Fruit fly (Drosophila melanogaster) Kc167 (cell line): ENCODE measurements around the gene Nthl1.

Experiments used
- Myc ChIP-seq: fragments of >200 bp; optimal IDR thresholded peaks from 2 replicates; lab custom pipeline; 2017; ENCODE audit warnings: missing external identifiers
- Sin3A ChIP-seq: fragments of >200 bp; optimal IDR thresholded peaks from 2 replicates; lab custom pipeline; 2018; ENCODE audit warnings: missing external identifiers
- h ChIP-seq: fragments of >200 bp; optimal IDR thresholded peaks from 3 replicates; lab custom pipeline; 2018; ENCODE audit warnings: missing external identifiers
- insv ChIP-seq: fragments of >200 bp; optimal IDR thresholded peaks from 3 replicates; lab custom pipeline; 2018; ENCODE audit warnings: missing external identifiers
- psq ChIP-seq: fragments of >200 bp; optimal IDR thresholded peaks from 2 replicates; lab custom pipeline; 2017; ENCODE audit warnings: missing external identifiers
- ttk ChIP-seq: sonication (Bioruptor generic); optimal IDR thresholded peaks from 2 replicates; lab custom pipeline; 2017; ENCODE audit warnings: missing external identifiers

Nthl1 gene

dm6 chr2L:20912789-20913300 lies 14.8 kb downstream of the Nthl1 start:
- no peak for TF ChIP-seq ttk (lab: Kevin White, UChicago)
- no peak for TF ChIP-seq h (lab: Kevin White, UChicago)
- no peak for TF ChIP-seq Sin3A (lab: Kevin White, UChicago)
- TF ChIP-seq psq (lab: Kevin White, UChicago) = no peak
- TF ChIP-seq Myc (lab: Kevin White, UChicago) = no peak
- TF ChIP-seq insv (lab: Kevin White, UChicago) = no peak

DNA sequence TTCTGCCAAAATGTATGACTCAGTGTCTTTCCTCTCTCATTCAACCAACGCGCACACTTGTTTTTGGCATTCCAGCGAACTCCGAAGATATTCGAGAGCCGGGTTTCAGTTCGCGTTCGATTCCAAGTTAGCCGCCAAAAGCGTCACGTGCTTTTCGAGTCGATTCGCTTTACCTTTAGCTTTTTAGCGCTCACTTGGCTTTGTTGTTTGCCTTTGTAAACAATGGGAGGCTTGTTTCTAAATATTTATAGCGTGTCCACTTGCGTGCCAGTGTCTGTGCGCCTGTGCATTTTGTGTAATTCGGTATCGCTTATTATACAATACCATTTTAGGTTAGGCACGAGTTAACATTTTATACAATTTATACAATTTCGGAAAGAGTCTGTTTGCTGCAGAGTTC lies 16.3 kb downstream of the Nthl1 start:
- no peak for TF ChIP-seq insv (lab: Kevin White, UChicago)
- TF ChIP-seq h (lab: Kevin White, UChicago) = no peak
- TF ChIP-seq ttk (lab: Kevin White, UChicago) = no peak
- TF ChIP-seq Myc (lab: Kevin White, UChicago) = no peak
- TF ChIP-seq psq (lab: Kevin White, UChicago) = no peak
- no peak for TF ChIP-seq Sin3A (lab: Kevin White, UChicago)

dm6 chr2L:20909301-20909700 lies 18.4 kb downstream of the Nthl1 start:
- TF ChIP-seq Sin3A (lab: Kevin White, UChicago) (no peak), insv (lab: Kevin White, UChicago) (no peak), Myc (lab: Kevin White, UChicago) (no peak), ttk (lab: Kevin White, UChicago) (no peak), psq (lab: Kevin White, UChicago) (no peak), h (lab: Kevin White, UChicago) (no peak)

dm6 chr2L:20907995-20908654 lies 19.5 kb downstream of the Nthl1 start:
- TF ChIP-seq insv (lab: Kevin White, UChicago) (no peak), Myc (lab: Kevin White, UChicago) (no peak), Sin3A (lab: Kevin White, UChicago) (no peak), ttk (lab: Kevin White, UChicago) (no peak), psq (lab: Kevin White, UChicago) (no peak)

dm6 chr2L:20905025-20905424 lies 22.6 kb downstream of the Nthl1 start:
- no peak for TF ChIP-seq Myc (lab: Kevin White, UChicago)
- TF ChIP-seq insv (lab: Kevin White, UChicago) = no peak
- no peak for TF ChIP-seq psq (lab: Kevin White, UChicago)
- TF ChIP-seq ttk (lab: Kevin White, UChicago) = no peak
- no peak for TF ChIP-seq h (lab: Kevin White, UChicago)
- TF ChIP-seq Sin3A (lab: Kevin White, UChicago) = no peak

dm6 chr2L:20904327-20904726 lies 23.3 kb downstream of the Nthl1 start:
- TF ChIP-seq Myc (lab: Kevin White, UChicago) (no peak), insv (lab: Kevin White, UChicago) (no peak), h (lab: Kevin White, UChicago) (no peak), psq (lab: Kevin White, UChicago) (no peak), ttk (lab: Kevin White, UChicago) (no peak), Sin3A (lab: Kevin White, UChicago) (no peak)

dm6 chr2L:20898478-20899075 lies 29.1 kb downstream of the Nthl1 start:
- no peak for TF ChIP-seq h (lab: Kevin White, UChicago)
- no peak for TF ChIP-seq psq (lab: Kevin White, UChicago)
- no peak for TF ChIP-seq Myc (lab: Kevin White, UChicago)
- no peak for TF ChIP-seq ttk (lab: Kevin White, UChicago)
- no peak for TF ChIP-seq insv (lab: Kevin White, UChicago)

dm6 chr2L:20896681-20897341 lies 30.8 kb downstream of the Nthl1 start:
- no peak for TF ChIP-seq h (lab: Kevin White, UChicago)
- no peak for TF ChIP-seq psq (lab: Kevin White, UChicago)
- TF ChIP-seq Sin3A (lab: Kevin White, UChicago) = no peak
- no peak for TF ChIP-seq ttk (lab: Kevin White, UChicago)
- no peak for TF ChIP-seq Myc (lab: Kevin White, UChicago)
- no peak for TF ChIP-seq insv (lab: Kevin White, UChicago)

dm6 chr2L:20891188-20891587 lies 36.5 kb downstream of the Nthl1 start:
- TF ChIP-seq ttk (lab: Kevin White, UChicago) (no peak), insv (lab: Kevin White, UChicago) (no peak), psq (lab: Kevin White, UChicago) (no peak), Sin3A (lab: Kevin White, UChicago) (no peak), h (lab: Kevin White, UChicago) (no peak), Myc (lab: Kevin White, UChicago) (no peak)

DNA sequence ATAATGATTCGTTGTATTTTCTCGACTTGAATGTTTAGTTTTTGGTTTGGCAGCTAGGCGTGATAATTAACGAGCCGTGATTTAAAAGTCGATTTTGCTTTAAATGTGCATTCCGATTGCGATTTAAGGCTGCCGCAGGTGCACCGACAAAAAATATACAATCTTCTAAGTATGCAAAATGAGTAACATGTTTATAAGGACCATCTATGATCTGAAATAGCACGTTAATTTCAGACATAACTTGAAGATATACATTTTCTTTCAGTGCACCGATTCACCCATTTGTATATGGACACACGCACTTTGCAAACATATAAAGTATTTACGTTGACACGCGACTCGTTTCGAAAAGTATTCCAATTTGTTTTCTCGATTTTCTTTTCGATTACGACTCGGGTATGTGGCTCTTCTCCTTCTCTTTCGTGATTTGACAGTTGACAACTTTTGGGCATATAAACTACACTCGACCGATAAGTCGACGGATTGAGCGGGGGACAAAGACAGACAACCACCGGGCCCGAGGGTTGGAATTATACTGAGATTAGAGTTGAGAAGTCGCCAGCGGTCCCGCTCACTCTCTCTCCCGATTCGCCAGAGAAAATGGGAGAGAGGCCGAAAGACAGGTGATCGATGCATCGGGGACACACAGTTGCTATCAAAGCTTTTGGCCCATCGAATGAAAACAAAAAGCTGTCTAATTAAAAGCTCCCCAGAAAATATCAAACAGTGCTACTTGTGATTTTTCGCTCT lies 37.6 kb downstream of the Nthl1 start:
- TF ChIP-seq h (lab: Kevin White, UChicago) (no peak), Myc (lab: Kevin White, UChicago) (no peak), insv (lab: Kevin White, UChicago) (no peak), ttk (lab: Kevin White, UChicago) (no peak), Sin3A (lab: Kevin White, UChicago) (no peak), psq (lab: Kevin White, UChicago) (no peak)
